Fruit fly (Drosophila melanogaster): ENCODE measurements around the gene CG9265.

Gene CG9265

DNA sequence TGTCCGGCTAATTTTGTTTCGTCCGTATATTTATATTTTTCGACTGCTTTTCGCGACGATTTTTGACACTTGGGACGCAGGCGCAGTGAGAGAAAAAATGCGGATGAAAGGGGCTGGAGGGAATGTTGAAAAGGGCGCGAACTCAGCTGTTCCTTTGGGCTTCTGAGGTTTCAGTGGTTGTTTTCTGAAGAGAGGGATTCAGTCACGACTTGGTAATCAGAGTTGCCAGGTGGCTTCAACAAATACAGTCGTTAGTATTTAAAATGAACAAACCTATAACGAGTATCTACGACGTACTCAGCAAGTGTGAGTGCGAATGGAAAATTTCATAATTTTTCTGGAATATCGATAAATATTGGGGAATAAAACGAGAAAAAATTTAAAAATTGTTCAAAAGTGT is at the start of gene CG9265 (continued):
- peak; percentile 36; the same call in 1 of the 2 replicates for TF ChIP-seq CG9932 (GFP tag; IDR thresholded peaks at IDR 0.05)
- TF ChIP-seq lola (GFP tag; optimal IDR thresholded peaks at IDR 0.05), result no peak
- TF ChIP-seq lmd (GFP tag; IDR thresholded peaks at IDR 0.05), result no peak
- TF ChIP-seq CG17328 (GFP tag; IDR thresholded peaks at IDR 0.05), result no peak
- no peak for TF ChIP-seq Aef1 (GFP tag; IDR thresholded peaks at IDR 0.05)
- TF ChIP-seq H2.0 (GFP tag; IDR thresholded peaks at IDR 0.05), result no peak
- no peak for TF ChIP-seq HLH3B (GFP tag; IDR thresholded peaks at IDR 0.05)
- TF ChIP-seq lilli (GFP tag; optimal IDR thresholded peaks at IDR 0.05), result peak; percentile 9
- TF ChIP-seq Hr51 (GFP tag; optimal IDR thresholded peaks at IDR 0.05), result peak in 1 of 2 experiments; percentile 3
- no peak for TF ChIP-seq CG8290 (GFP tag; optimal IDR thresholded peaks at IDR 0.05)
- TF ChIP-seq CG8290 (tag; optimal IDR thresholded peaks at IDR 0.05), result peak in 1 of 2 experiments; percentile 16
- TF ChIP-seq CG15601 (tag; optimal IDR thresholded peaks at IDR 0.05), result no peak
- peak; percentile 14; the same call in 1 of the 2 replicates for TF ChIP-seq Ada2b (GFP tag; IDR thresholded peaks at IDR 0.05)
- no peak for TF ChIP-seq nerfin-1 (tag; optimal IDR thresholded peaks at IDR 0.05)
- no peak for TF ChIP-seq cad (GFP tag; optimal IDR thresholded peaks at IDR 0.05)
- no peak for TF ChIP-seq mirr (GFP tag; optimal IDR thresholded peaks at IDR 0.05)
- peak; percentile 81 for TF ChIP-seq CG3995 (GFP tag; optimal IDR thresholded peaks at IDR 0.05)
- no peak for TF ChIP-seq HmgD (GFP tag; optimal IDR thresholded peaks at IDR 0.05)
- no peak for TF ChIP-seq Doc2 (GFP tag; IDR thresholded peaks at IDR 0.05)
- TF ChIP-seq fd96Cb (tag; optimal IDR thresholded peaks at IDR 0.05), result no peak
- peak; percentile 10 for TF ChIP-seq CG12155 (GFP tag; optimal IDR thresholded peaks at IDR 0.05)
- no peak for TF ChIP-seq CG9876 (GFP tag; optimal IDR thresholded peaks at IDR 0.05)
- TF ChIP-seq grau (tag; optimal IDR thresholded peaks at IDR 0.05), result peak; percentile 68
- TF ChIP-seq Pdp1 (GFP tag; optimal IDR thresholded peaks at IDR 0.05), result no peak
- no peak for TF ChIP-seq NC2β (GFP tag; optimal IDR thresholded peaks at IDR 0.05)
- TF ChIP-seq seq (GFP tag; IDR thresholded peaks at IDR 0.05), result peak; percentile 58
- no peak for TF ChIP-seq CG16863 (GFP tag; optimal IDR thresholded peaks at IDR 0.05)
- no peak for TF ChIP-seq CG18764 (GFP tag; optimal IDR thresholded peaks at IDR 0.05)
- no peak for TF ChIP-seq otp (GFP tag; IDR thresholded peaks at IDR 0.05)
- TF ChIP-seq Fer2 (tag; optimal IDR thresholded peaks at IDR 0.05), result no peak
- TF ChIP-seq ems (GFP tag; optimal IDR thresholded peaks at IDR 0.05), result peak; percentile 0
- no peak for TF ChIP-seq esg (GFP tag; conservative IDR thresholded peaks at IDR 0.05)
- TF ChIP-seq bsh (GFP tag; optimal IDR thresholded peaks at IDR 0.05), result no peak
- TF ChIP-seq zf30C (GFP tag; optimal IDR thresholded peaks at IDR 0.05), result no peak
- no peak for TF ChIP-seq CG14441 (GFP tag; IDR thresholded peaks at IDR 0.05)
- no peak for TF ChIP-seq Mad (GFP tag; optimal IDR thresholded peaks at IDR 0.05)
- TF ChIP-seq HLHmδ (GFP tag; optimal IDR thresholded peaks at IDR 0.05), result no peak
- TF ChIP-seq CG14860 (GFP tag; IDR thresholded peaks at IDR 0.05; ENCODE audit: partially characterized antibody), result no peak
- TF ChIP-seq dysf (GFP tag; IDR thresholded peaks at IDR 0.05), result no peak
- TF ChIP-seq CG14014 (GFP tag; IDR thresholded peaks at IDR 0.05), result no peak
- TF ChIP-seq CG3847 (GFP tag; IDR thresholded peaks at IDR 0.05), result no peak
- no peak for TF ChIP-seq YL-1 (GFP tag; optimal IDR thresholded peaks at IDR 0.05)
- no peak for TF ChIP-seq Scr (GFP tag; IDR thresholded peaks at IDR 0.05; ENCODE audit: partially characterized antibody)
- no peak for TF ChIP-seq sug (tag; optimal IDR thresholded peaks at IDR 0.05)
- no peak for TF ChIP-seq Rx (GFP tag; IDR thresholded peaks at IDR 0.05)
- peak; percentile 91 for TF ChIP-seq ewg (GFP tag; optimal IDR thresholded peaks at IDR 0.05)
- TF ChIP-seq Ptx1 (GFP tag; IDR thresholded peaks at IDR 0.05), result no peak
- TF ChIP-seq danr (GFP tag; IDR thresholded peaks at IDR 0.05), result no peak
- TF ChIP-seq CG17359 (tag; optimal IDR thresholded peaks at IDR 0.05), result no peak
- TF ChIP-seq Med (GFP tag), result peak; percentile 48
- no peak for TF ChIP-seq Nf-YB (GFP tag; optimal IDR thresholded peaks at IDR 0.05)

All from whole organism, embryonic.